Fruit fly (Drosophila melanogaster) whole organism, embryonic: ENCODE measurements around the gene ftz.
A peak's percentile ranks its signal among the peaks of the same experiment; 100 is the strongest.

Source experiments
- CG10274 ChIP-seq: fragments of 200-800 bp; sonication (Bioruptor generic); optimal IDR thresholded peaks from 3 replicates; lab custom pipeline; 2017; ENCODE audit warnings: missing biosample characterization, mild to moderate bottlenecking, missing genetic modification characterization
- CG10462 ChIP-seq: fragments of 200-800 bp; sonication (Bioruptor generic); optimal IDR thresholded peaks from 2 replicates; lab custom pipeline; 2016; ENCODE audit warnings: missing biosample characterization, missing genetic modification characterization
- CG12219 ChIP-seq: fragments of 200-800 bp; sonication (Bioruptor generic); optimal IDR thresholded peaks from 3 replicates; lab custom pipeline; 2018; ENCODE audit warnings: missing biosample characterization, mild to moderate bottlenecking, missing genetic modification characterization
- CG12744 ChIP-seq: fragments of 200-800 bp; sonication (Bioruptor generic); optimal IDR thresholded peaks from 2 replicates; lab custom pipeline; 2016; ENCODE audit warnings: missing biosample characterization, missing genetic modification characterization
- CG14965 ChIP-seq: fragments of 200-800 bp; sonication (Bioruptor generic); optimal IDR thresholded peaks from 2 replicates; lab custom pipeline; 2016; ENCODE audit warnings: missing biosample characterization, missing genetic modification characterization, borderline replicate concordance
- CG2116 ChIP-seq: fragments of 200-800 bp; sonication (Bioruptor generic); optimal IDR thresholded peaks from 3 replicates; lab custom pipeline; 2018; ENCODE audit warnings: missing biosample characterization, mild to moderate bottlenecking, missing genetic modification characterization
- CG2202 ChIP-seq: fragments of 200-800 bp; sonication (Bioruptor generic); optimal IDR thresholded peaks from 2 replicates; lab custom pipeline; 2018; ENCODE audit warnings: missing biosample characterization, mild to moderate bottlenecking, missing genetic modification characterization
- CG2678 ChIP-seq: fragments of 200-800 bp; sonication (Bioruptor generic); optimal IDR thresholded peaks from 3 replicates; lab custom pipeline; 2019; ENCODE audit warnings: missing biosample characterization, mild to moderate bottlenecking, missing genetic modification characterization, moderate library complexity
- CG31441 ChIP-seq: fragments of 200-800 bp; sonication (Bioruptor generic); IDR thresholded peaks from 2 replicates; pipeline ENCODE4 v1.3.6; 2022; ENCODE audit warnings: missing biosample characterization, missing genetic modification characterization
- CG32772 ChIP-seq: fragments of 200-800 bp; sonication (Bioruptor generic); IDR thresholded peaks from 2 replicates; pipeline ENCODE4 v1.3.6; 2022; ENCODE audit warnings: missing biosample characterization, missing genetic modification characterization
- CG3726 ChIP-seq: fragments of 200-800 bp; sonication (Bioruptor generic); IDR thresholded peaks from 3 replicates; pipeline ENCODE4, ENCODE4 v1.3.6; 2022; ENCODE audit warnings: missing biosample characterization, missing genetic modification characterization
- CG4820 ChIP-seq: fragments of 200-800 bp; sonication (Bioruptor generic); optimal IDR thresholded peaks from 3 replicates; lab custom pipeline; 2016; ENCODE audit warnings: missing biosample characterization, missing genetic modification characterization
- CG5245 ChIP-seq: fragments of 200-800 bp; sonication (Bioruptor generic); optimal IDR thresholded peaks from 3 replicates; lab custom pipeline; 2016; ENCODE audit warnings: missing biosample characterization, missing genetic modification characterization
- CG6813 ChIP-seq: fragments of 200-800 bp; sonication (Bioruptor generic); optimal IDR thresholded peaks from 2 replicates; lab custom pipeline; 2017; ENCODE audit warnings: missing biosample characterization, missing genetic modification characterization, mild to moderate bottlenecking, moderate library complexity, missing genetic modification reagents
- CG7372 ChIP-seq: fragments of 200-800 bp; sonication (Bioruptor generic); IDR thresholded peaks from 2 replicates; pipeline ENCODE4 v1.3.6; 2022; ENCODE audit warnings: missing biosample characterization, missing genetic modification characterization
- CG8765 ChIP-seq: fragments of 200-800 bp; sonication (Bioruptor generic); IDR thresholded peaks from 2 replicates; pipeline ENCODE4 v1.3.6; 2022; ENCODE audit warnings: missing biosample characterization, missing genetic modification characterization
- D ChIP-seq, 2 experiments: fragments of 200-800 bp in 1 of 2; fragments of >200 bp in 1 of 2; sonication (Bioruptor generic) in 1 of 2; optimal IDR thresholded peaks; 2 replicates in 1 of 2; 3 replicates in 1 of 2; lab custom pipeline; 2017; ENCODE audit warnings: mild to moderate bottlenecking in 1 of 2, missing biosample characterization in 1 of 2, missing genetic modification characterization in 1 of 2, missing genetic modification reagents in 1 of 2
- D19A ChIP-seq: fragments of 200-800 bp; optimal IDR thresholded peaks from 3 replicates; lab custom pipeline; 2019; ENCODE audit warnings: missing biosample characterization, mild to moderate bottlenecking, missing genetic modification characterization, moderate library complexity
- Dad ChIP-seq: fragments of 200-800 bp; sonication (Bioruptor generic); optimal IDR thresholded peaks from 3 replicates; lab custom pipeline; 2016; ENCODE audit warnings: missing biosample characterization, missing genetic modification characterization
- Dip3 ChIP-seq: fragments of 200-800 bp; sonication (Bioruptor generic); optimal IDR thresholded peaks from 3 replicates; lab custom pipeline; 2016; ENCODE audit warnings: missing biosample characterization, missing genetic modification characterization
- H2.0 ChIP-seq: fragments of 200-800 bp; sonication (Bioruptor generic); IDR thresholded peaks from 2 replicates; pipeline ENCODE4 v1.3.6; 2022; ENCODE audit warnings: missing biosample characterization, missing genetic modification characterization
- HLH54F ChIP-seq: fragments of 200-800 bp; sonication (Bioruptor generic); optimal IDR thresholded peaks from 3 replicates; lab custom pipeline; 2016; ENCODE audit warnings: missing biosample characterization, missing genetic modification characterization
- Hand ChIP-seq: fragments of 200-800 bp; sonication (Bioruptor generic); optimal IDR thresholded peaks from 2 replicates; lab custom pipeline; 2017; ENCODE audit warnings: mild to moderate bottlenecking, missing biosample characterization, missing genetic modification reagents, missing genetic modification characterization
- Hmr ChIP-seq: fragments of 200-800 bp; sonication (Bioruptor generic); optimal IDR thresholded peaks from 3 replicates; lab custom pipeline; 2017; ENCODE audit warnings: mild to moderate bottlenecking, missing biosample characterization, missing genetic modification reagents, missing genetic modification characterization
- Jarid2 ChIP-seq: fragments of 200-800 bp; sonication (Bioruptor generic); optimal IDR thresholded peaks from 3 replicates; lab custom pipeline; 2017; ENCODE audit warnings: mild to moderate bottlenecking, missing biosample characterization, missing genetic modification reagents, missing genetic modification characterization
- Lim3 ChIP-seq: fragments of 200-800 bp; sonication (Bioruptor generic); IDR thresholded peaks from 2 replicates; pipeline ENCODE4 v1.3.6; 2022; ENCODE audit warnings: missing biosample characterization, missing genetic modification characterization
- Neu2 ChIP-seq: fragments of 200-800 bp; sonication (Bioruptor generic); optimal IDR thresholded peaks from 3 replicates; lab custom pipeline; 2016; ENCODE audit warnings: missing biosample characterization, missing genetic modification characterization, borderline replicate concordance
- Scr ChIP-seq: fragments of 200-800 bp; sonication (Bioruptor generic); IDR thresholded peaks from 2 replicates; pipeline ENCODE4 v1.3.6; 2022; ENCODE audit warnings: missing biosample characterization, missing genetic modification characterization; ENCODE audit not compliant: partially characterized antibody
- Sin3A ChIP-seq: fragments of >200 bp; optimal IDR thresholded peaks from 2 replicates; lab custom pipeline; 2018
- Sry-β ChIP-seq: fragments of 200-800 bp; sonication (Bioruptor generic); optimal IDR thresholded peaks from 2 replicates; lab custom pipeline; 2018; ENCODE audit warnings: missing biosample characterization, mild to moderate bottlenecking, missing genetic modification characterization, moderate library complexity
- abd-A ChIP-seq: fragments of 200-800 bp; sonication (Bioruptor generic); optimal IDR thresholded peaks from 3 replicates; lab custom pipeline; 2019; ENCODE audit warnings: missing biosample characterization, mild to moderate bottlenecking, missing genetic modification characterization, moderate library complexity
- aop ChIP-seq: fragments of 200-800 bp; sonication (Bioruptor generic); IDR thresholded peaks from 2 replicates; pipeline ENCODE4 v1.3.6; 2022; ENCODE audit warnings: missing biosample characterization, missing genetic modification characterization
- cad ChIP-seq: fragments of >200 bp; optimal IDR thresholded peaks from 2 replicates; lab custom pipeline; 2017; ENCODE audit warnings: missing biosample characterization, missing genetic modification characterization
- cas ChIP-seq: fragments of 200-800 bp; sonication (Bioruptor generic); IDR thresholded peaks from 2 replicates; pipeline ENCODE4 v1.3.6; 2022; ENCODE audit warnings: missing biosample characterization, missing genetic modification characterization
- caup ChIP-seq: fragments of 200-800 bp; sonication (Bioruptor generic); optimal IDR thresholded peaks from 3 replicates; lab custom pipeline; 2017; ENCODE audit warnings: missing biosample characterization, mild to moderate bottlenecking, missing genetic modification characterization, moderate library complexity; ENCODE audit not compliant: severe bottlenecking
- dan ChIP-seq: fragments of 200-800 bp; sonication (Bioruptor generic); IDR thresholded peaks from 2 replicates; pipeline ENCODE4 v1.3.6; 2022; ENCODE audit warnings: missing biosample characterization, missing genetic modification characterization
- grau ChIP-seq: fragments of 200-800 bp; optimal IDR thresholded peaks from 3 replicates; lab custom pipeline; 2019; ENCODE audit warnings: missing biosample characterization, mild to moderate bottlenecking, missing genetic modification characterization, moderate library complexity
- gsb-n ChIP-seq: fragments of 200-800 bp; sonication (Bioruptor generic); optimal IDR thresholded peaks from 3 replicates; lab custom pipeline; 2018; ENCODE audit warnings: missing biosample characterization, mild to moderate bottlenecking, missing genetic modification characterization
- klu ChIP-seq: fragments of 200-800 bp; sonication (Bioruptor generic); IDR thresholded peaks from 2 replicates; pipeline ENCODE4 v1.3.6; 2022; ENCODE audit warnings: missing biosample characterization, missing genetic modification characterization
- lmd ChIP-seq: fragments of 200-800 bp; sonication (Bioruptor generic); IDR thresholded peaks from 2 replicates; pipeline ENCODE4 v1.3.6; 2022; ENCODE audit warnings: missing biosample characterization, missing genetic modification characterization
- nau ChIP-seq: fragments of 200-800 bp; sonication (Bioruptor generic); optimal IDR thresholded peaks from 3 replicates; lab custom pipeline; 2017; ENCODE audit warnings: missing biosample characterization, mild to moderate bottlenecking, missing genetic modification characterization, missing genetic modification reagents
- schlank ChIP-seq: fragments of 200-800 bp; sonication (Bioruptor generic); optimal IDR thresholded peaks from 2 replicates; lab custom pipeline; 2018; ENCODE audit warnings: missing biosample characterization, mild to moderate bottlenecking, missing genetic modification characterization
- sd ChIP-seq: fragments of 200-800 bp; sonication (Bioruptor generic); optimal IDR thresholded peaks from 3 replicates; lab custom pipeline; 2018; ENCODE audit warnings: missing biosample characterization, mild to moderate bottlenecking, missing genetic modification characterization, moderate library complexity
- sim ChIP-seq: fragments of 200-800 bp; sonication (Bioruptor generic); IDR thresholded peaks from 2 replicates; pipeline ENCODE4 v1.3.6; 2022; ENCODE audit warnings: missing biosample characterization, missing genetic modification characterization
- sug ChIP-seq: fragments of 200-800 bp; optimal IDR thresholded peaks from 2 replicates; lab custom pipeline; 2019; ENCODE audit warnings: missing biosample characterization, mild to moderate bottlenecking, missing genetic modification characterization, moderate library complexity
- trem ChIP-seq: fragments of 200-800 bp; optimal IDR thresholded peaks from 3 replicates; lab custom pipeline; 2019; ENCODE audit warnings: missing biosample characterization, mild to moderate bottlenecking, missing genetic modification characterization, moderate library complexity
- wdn ChIP-seq: fragments of 200-800 bp; sonication (Bioruptor generic); IDR thresholded peaks from 2 replicates; pipeline ENCODE4 v1.3.6; 2022; ENCODE audit warnings: missing biosample characterization, missing genetic modification characterization

The ftz gene

DNA sequence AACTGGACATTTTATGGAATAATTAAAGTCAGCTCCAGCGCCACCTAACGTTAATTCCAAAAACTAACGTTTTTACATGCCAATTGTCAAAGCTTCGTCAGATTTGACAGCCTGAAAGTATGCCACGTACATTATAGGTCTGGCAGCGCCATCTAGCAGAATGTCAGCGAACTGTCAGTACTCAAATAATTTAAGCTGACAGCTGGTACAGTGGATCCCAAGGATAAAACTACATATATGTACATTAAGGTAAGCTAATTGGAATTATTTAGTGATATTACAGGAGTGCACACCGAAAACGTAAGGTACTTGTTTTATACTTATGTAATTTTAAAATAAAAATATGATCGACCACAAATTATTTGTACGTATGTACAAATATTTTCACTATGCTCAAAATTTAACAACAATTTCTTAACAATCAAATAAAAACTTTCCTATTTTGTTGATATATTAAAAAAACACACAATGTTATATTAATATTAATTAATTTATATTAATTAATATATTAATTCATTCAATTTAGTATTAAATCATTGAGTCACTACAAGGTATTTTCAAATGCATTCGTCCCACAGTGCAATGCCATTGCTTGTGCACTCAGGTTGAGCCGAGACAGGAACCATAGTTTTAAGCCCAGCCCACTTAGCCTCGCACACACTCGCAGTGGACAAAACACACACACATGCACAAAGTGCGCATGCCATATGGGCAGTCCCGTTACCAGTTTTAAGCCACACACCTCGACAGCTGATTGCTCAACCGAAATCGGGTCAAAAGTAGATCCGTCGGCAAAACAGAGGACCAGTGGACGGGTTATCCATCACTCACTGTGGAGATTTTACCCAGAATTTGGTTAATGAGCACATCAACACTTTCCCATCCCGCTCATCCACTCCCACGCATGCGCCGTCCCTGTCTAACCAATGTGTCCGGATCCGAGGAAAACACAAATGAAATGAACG is 48.4 kb downstream of the ftz start (continued):
- peak; percentile 64 for TF ChIP-seq sug (tag; lab: Kevin White, UChicago)
- no peak for TF ChIP-seq abd-A
- TF ChIP-seq cad (GFP tag; lab: Kevin White, UChicago): no peak
- peak; percentile 44 for TF ChIP-seq CG5245 (GFP tag; lab: Kevin White, UChicago)
- peak; percentile 53 for TF ChIP-seq CG6813 (GFP tag; lab: Kevin White, UChicago)
- no peak for TF ChIP-seq schlank (tag; lab: Kevin White, UChicago)
- TF ChIP-seq CG3726 (GFP tag; lab: Robert Waterston, UW): peak; percentile 63; the same call in 2 of the 3 replicates
- TF ChIP-seq klu (GFP tag; lab: Robert Waterston, UW): no peak; the same call in 1 of the 2 replicates
- peak; percentile 90 for TF ChIP-seq CG2678 (tag; lab: Kevin White, UChicago)
- 0 out of 2 replicates have a peak, but pooled peaks have one; percentile 42 for TF ChIP-seq CG32772
- no peak for TF ChIP-seq nau (GFP tag; lab: Kevin White, UChicago)
- peak; percentile 75 for TF ChIP-seq D (optimal IDR thresholded peaks at IDR 0.05; lab: Kevin White, UChicago)
- TF ChIP-seq D (GFP tag; optimal IDR thresholded peaks at IDR 0.05; lab: Kevin White, UChicago): peak; percentile 82
- TF ChIP-seq CG2116 (GFP tag; lab: Kevin White, UChicago): peak; percentile 62
- TF ChIP-seq Dip3 (GFP tag; lab: Kevin White, UChicago): peak; percentile 64
- peak; percentile 68 for TF ChIP-seq HLH54F (GFP tag; lab: Kevin White, UChicago)
- peak; percentile 21; the same call in 1 of the 2 replicates for TF ChIP-seq cas
- no peak for TF ChIP-seq Sin3A (lab: Kevin White, UChicago)
- TF ChIP-seq lmd (GFP tag; lab: Robert Waterston, UW): peak; percentile 76
- TF ChIP-seq CG10274 (GFP tag; lab: Kevin White, UChicago): peak; percentile 57
- TF ChIP-seq Neu2 (GFP tag; lab: Kevin White, UChicago): peak; percentile 22
- TF ChIP-seq gsb-n: peak; percentile 79
- TF ChIP-seq wdn: peak; percentile 66
- TF ChIP-seq CG8765 (GFP tag; lab: Robert Waterston, UW): 0 out of 2 replicates have a peak, but pooled peaks have one; percentile 22
- TF ChIP-seq dan (GFP tag; lab: Robert Waterston, UW): no peak
- TF ChIP-seq grau: peak; percentile 96
- peak; percentile 64 for TF ChIP-seq CG7372 (GFP tag; lab: Robert Waterston, UW)
- TF ChIP-seq sim (GFP tag; lab: Robert Waterston, UW): peak; percentile 49; the same call in 1 of the 2 replicates
- peak; percentile 53 for TF ChIP-seq Hand (GFP tag; lab: Kevin White, UChicago)
- no peak; the same call in 1 of the 2 replicates for TF ChIP-seq Scr
- peak; percentile 43 for TF ChIP-seq Dad
- peak; percentile 31 for TF ChIP-seq Jarid2 (GFP tag; lab: Kevin White, UChicago)
- peak; percentile 86 for TF ChIP-seq Hmr (GFP tag; lab: Kevin White, UChicago)
- TF ChIP-seq D19A (tag; lab: Kevin White, UChicago): peak; percentile 84
- TF ChIP-seq Sry-β (GFP tag; lab: Kevin White, UChicago): peak; percentile 24
- TF ChIP-seq CG12219 (GFP tag; lab: Kevin White, UChicago): peak; percentile 60
- TF ChIP-seq sd (tag; lab: Kevin White, UChicago): peak; percentile 57
- TF ChIP-seq trem (tag; lab: Kevin White, UChicago): peak; percentile 73
- TF ChIP-seq aop: peak; percentile 67; the same call in 1 of the 2 replicates
- TF ChIP-seq CG2202 (tag; lab: Kevin White, UChicago): peak; percentile 69
- TF ChIP-seq CG10462 (GFP tag; lab: Kevin White, UChicago): peak; percentile 80
- peak; percentile 3 for TF ChIP-seq CG12744 (GFP tag; lab: Kevin White, UChicago)
- peak; percentile 94 for TF ChIP-seq CG31441 (GFP tag; lab: Robert Waterston, UW)
- peak; percentile 17; the same call in 1 of the 2 replicates for TF ChIP-seq H2.0 (GFP tag; lab: Robert Waterston, UW)
- peak; percentile 79 for TF ChIP-seq caup (GFP tag; lab: Kevin White, UChicago)
- TF ChIP-seq Lim3 (GFP tag; lab: Robert Waterston, UW): no peak
- TF ChIP-seq CG14965 (GFP tag; lab: Kevin White, UChicago): no peak
- peak; percentile 67 for TF ChIP-seq CG4820
